Worm (Caenorhabditis elegans) whole organism, late embryonic: ENCODE data around the gene srpa-72.

Experiments used
- F13H6.1 ChIP-seq: sonication (generic microtip); optimal IDR thresholded peaks from 2 replicates; lab custom pipeline; 2016; ENCODE audit warnings: missing genetic modification characterization, missing compliant biosample characterization
- T23F11.4 ChIP-seq: fragments of 200-800 bp; sonication (Bioruptor generic); optimal IDR thresholded peaks from 2 replicates; lab custom pipeline; 2018; ENCODE audit warnings: mild to moderate bottlenecking, missing genetic modification characterization, missing compliant biosample characterization
- dve-1 ChIP-seq: sonication (generic microtip); optimal IDR thresholded peaks from 2 replicates; lab custom pipeline; 2017; ENCODE audit warnings: antibody characterized with exemption, mild to moderate bottlenecking, missing genetic modification characterization, missing compliant biosample characterization
- eyg-1 ChIP-seq: sonication (generic microtip); optimal IDR thresholded peaks from 2 replicates; lab custom pipeline; 2016; ENCODE audit warnings: missing genotype, missing genetic modification characterization, missing compliant biosample characterization
- fkh-10 ChIP-seq: fragments of 150-350 bp; optimal IDR thresholded peaks from 2 replicates; lab custom pipeline; 2014; ENCODE audit warnings: missing biosample characterization, missing genetic modification reagents, missing genetic modification characterization
- gmeb-2 ChIP-seq: sonication (generic microtip); optimal IDR thresholded peaks from 2 replicates; lab custom pipeline; 2016; ENCODE audit warnings: missing genetic modification characterization, inconsistent platforms, missing compliant biosample characterization
- hlh-13 ChIP-seq: fragments of 200-800 bp; sonication (Bioruptor generic); optimal IDR thresholded peaks from 2 replicates; lab custom pipeline; 2018; ENCODE audit warnings: mild to moderate bottlenecking, missing genetic modification characterization, missing compliant biosample characterization
- lim-6 ChIP-seq: sonication (generic microtip); optimal IDR thresholded peaks from 2 replicates; lab custom pipeline; 2016; ENCODE audit warnings: missing genetic modification characterization, missing compliant biosample characterization
- nfya-1 ChIP-seq: sonication (generic microtip); optimal IDR thresholded peaks from 2 replicates; lab custom pipeline; 2017; ENCODE audit warnings: missing genetic modification characterization, mild to moderate bottlenecking, missing compliant biosample characterization, antibody characterized with exemption, moderate library complexity
- nhr-11 ChIP-seq: fragments of 150-350 bp; optimal IDR thresholded peaks from 2 replicates; lab custom pipeline; 2014; ENCODE audit warnings: missing biosample characterization, missing genetic modification characterization
- pax-1 ChIP-seq: fragments of 150-350 bp; optimal IDR thresholded peaks from 2 replicates; lab custom pipeline; 2014; ENCODE audit warnings: missing biosample characterization, missing genetic modification characterization
- sox-4 ChIP-seq: sonication (generic microtip); optimal IDR thresholded peaks from 2 replicates; lab custom pipeline; 2017; ENCODE audit warnings: mild to moderate bottlenecking, missing genetic modification characterization, inconsistent platforms, missing compliant biosample characterization
- syd-9 ChIP-seq: sonication (generic microtip); optimal IDR thresholded peaks from 2 replicates; lab custom pipeline; 2016; ENCODE audit warnings: mild to moderate bottlenecking, missing genetic modification characterization, moderate library complexity, missing compliant biosample characterization
- tbx-2 ChIP-seq: sonication (generic microtip); optimal IDR thresholded peaks from 2 replicates; lab custom pipeline; 2016; ENCODE audit warnings: missing genetic modification characterization, missing compliant biosample characterization

DNA sequence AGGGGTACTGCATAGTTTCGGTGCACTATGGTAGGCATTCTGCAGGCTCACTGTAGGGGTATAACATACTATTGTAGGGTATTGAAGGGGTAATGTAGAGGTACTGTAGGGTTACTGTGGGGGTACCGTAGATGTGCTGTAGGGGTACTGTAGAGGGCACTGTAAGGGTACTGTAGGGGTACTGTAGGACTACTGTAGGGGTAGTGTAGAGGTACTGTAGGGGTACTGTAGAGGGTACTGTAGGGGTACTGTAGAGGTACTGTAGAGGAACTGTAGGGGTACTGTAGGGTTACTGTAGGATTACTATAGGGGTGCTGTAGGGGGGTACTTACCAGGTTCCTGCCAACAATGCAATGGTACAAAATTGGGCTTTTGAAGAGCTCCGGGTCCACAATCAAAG lies 42.9 kb downstream of the srpa-72 start:
- TF ChIP-seq fkh-10 (GFP tag; lab: Kevin White, UChicago) (no peak), hlh-13 (GFP tag; lab: Kevin White, UChicago) (no peak), nhr-11 (no peak), T23F11.4 (GFP tag; lab: Kevin White, UChicago) (no peak), nfya-1 (tag; lab: Kevin White, UChicago) (no peak), pax-1 (no peak), eyg-1 (no peak), tbx-2 (no peak), syd-9 (tag; lab: Kevin White, UChicago) (no peak), F13H6.1 (tag; lab: Kevin White, UChicago) (no peak), gmeb-2 (tag; lab: Kevin White, UChicago) (no peak), dve-1 (tag; lab: Kevin White, UChicago) (no peak), lim-6 (no peak), sox-4 (tag; lab: Kevin White, UChicago) (no peak)
